Worm (Caenorhabditis elegans) whole organism, L4/young adult: Measurements from ENCODE around the gene egl-3.

Source experiments
- W03F9.2 ChIP-seq: fragments of 150-350 bp; optimal IDR thresholded peaks from 2 replicates; lab custom pipeline; 2014; ENCODE audit warnings: missing biosample characterization, missing genetic modification characterization
- dao-5 ChIP-seq: sonication (generic microtip); optimal IDR thresholded peaks from 2 replicates; lab custom pipeline; 2016; ENCODE audit warnings: missing genotype, missing genetic modification characterization, moderate library complexity, missing compliant biosample characterization
- him-1 ChIP-seq: sonication (generic microtip); optimal IDR thresholded peaks from 2 replicates; lab custom pipeline; 2016; ENCODE audit warnings: missing genotype, missing genetic modification reagents, missing genetic modification characterization, missing compliant biosample characterization

- TF ChIP-seq W03F9.2 (tag; lab: Kevin White, UChicago) (no peak), him-1 (tag; lab: Kevin White, UChicago) (no peak), dao-5 (tag; lab: Kevin White, UChicago) (no peak)
These were observed 38.5 kb upstream of the egl-3 start, which contains the start of gene zhit-3 for ce11 chrV:10212027-10212426.
